Fruit fly (Drosophila melanogaster) whole organism, adult: ENCODE results near the gene Aplip1.
A peak's percentile ranks its signal among the peaks of the same experiment; 100 is the strongest.
"Not testable (repeated sequence)": the region's sequence is repeated elsewhere in the genome, so short reads cannot be mapped to it uniquely, and the experiment has no call there.

ENCODE experiments used
- CG11617 ChIP-seq: fragments of 200-800 bp; sonication (Bioruptor generic); optimal IDR thresholded peaks from 2 replicates; lab custom pipeline; 2017; ENCODE audit warnings: mild to moderate bottlenecking, missing biosample characterization, missing genetic modification reagents, missing genetic modification characterization
- CG14711 ChIP-seq: fragments of 200-800 bp; sonication (Bioruptor generic); optimal IDR thresholded peaks from 2 replicates; lab custom pipeline; 2018; ENCODE audit warnings: missing biosample characterization, mild to moderate bottlenecking, missing genetic modification characterization, moderate library complexity
- CG1620 ChIP-seq: fragments of 200-800 bp; sonication (Bioruptor generic); optimal IDR thresholded peaks from 2 replicates; lab custom pipeline; 2016; ENCODE audit warnings: missing biosample characterization, missing genetic modification characterization
- CG5204 ChIP-seq: fragments of 200-800 bp; sonication (Bioruptor generic); optimal IDR thresholded peaks from 2 replicates; lab custom pipeline; 2016; ENCODE audit warnings: missing biosample characterization, missing genetic modification characterization
- CG7045 ChIP-seq: fragments of 200-800 bp; sonication (Bioruptor generic); optimal IDR thresholded peaks from 2 replicates; lab custom pipeline; 2017; ENCODE audit warnings: missing biosample characterization, mild to moderate bottlenecking, missing genetic modification characterization
- CG7101 ChIP-seq: fragments of 200-800 bp; sonication (Bioruptor generic); optimal IDR thresholded peaks from 2 replicates; lab custom pipeline; 2018; ENCODE audit warnings: missing biosample characterization, mild to moderate bottlenecking, missing genetic modification characterization, moderate library complexity
- Hr96 ChIP-seq: fragments of 200-800 bp; sonication (Bioruptor generic); optimal IDR thresholded peaks from 2 replicates; lab custom pipeline; 2016; ENCODE audit warnings: missing biosample characterization, missing genetic modification characterization
- Mnt ChIP-seq: fragments of 200-800 bp; sonication (Bioruptor generic); optimal IDR thresholded peaks from 2 replicates; lab custom pipeline; 2016; ENCODE audit warnings: missing biosample characterization, mild to moderate bottlenecking, missing genetic modification characterization
- bab1 ChIP-seq: fragments of 200-800 bp; sonication (Bioruptor generic); optimal IDR thresholded peaks from 3 replicates; lab custom pipeline; 2019; ENCODE audit warnings: missing biosample characterization, mild to moderate bottlenecking, missing genetic modification characterization, moderate library complexity
- cnc ChIP-seq, 2 experiments: fragments of >200 bp; optimal IDR thresholded peaks; 2 replicates each; lab custom pipeline; 2017
- toe ChIP-seq: fragments of 200-800 bp; sonication (Bioruptor generic); optimal IDR thresholded peaks from 2 replicates; lab custom pipeline; 2016; ENCODE audit warnings: missing biosample characterization, missing genetic modification characterization

The Aplip1 gene

DNA sequence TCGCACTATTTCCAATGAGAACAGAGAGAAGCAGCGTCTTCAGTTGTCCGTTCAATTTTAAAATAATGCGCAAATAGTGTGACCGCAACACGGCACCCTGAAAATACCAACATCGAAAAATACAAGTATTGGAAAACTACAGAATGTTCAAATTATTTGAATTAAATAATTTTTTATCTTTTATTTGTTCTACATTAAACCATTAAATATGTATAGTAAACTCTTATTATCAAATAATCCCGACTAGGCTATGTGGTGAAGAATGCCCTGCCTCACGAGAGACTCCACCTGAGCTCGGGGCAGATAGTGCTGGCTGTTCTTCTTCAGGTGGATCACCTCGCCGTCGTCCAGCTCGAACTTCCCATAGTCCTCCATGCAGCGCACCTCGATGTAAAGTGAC, 50.7 kb downstream of the Aplip1 start, which contains the start of gene CG32318:
CG32318 (minus strand) TSS at position 101 of the 400 bp plus-strand sequence.
- TF ChIP-seq CG11617; CG14711 (tag; lab: Kevin White, UChicago); CG7045 (GFP tag; lab: Kevin White, UChicago): not testable (repeated sequence)

DNA sequence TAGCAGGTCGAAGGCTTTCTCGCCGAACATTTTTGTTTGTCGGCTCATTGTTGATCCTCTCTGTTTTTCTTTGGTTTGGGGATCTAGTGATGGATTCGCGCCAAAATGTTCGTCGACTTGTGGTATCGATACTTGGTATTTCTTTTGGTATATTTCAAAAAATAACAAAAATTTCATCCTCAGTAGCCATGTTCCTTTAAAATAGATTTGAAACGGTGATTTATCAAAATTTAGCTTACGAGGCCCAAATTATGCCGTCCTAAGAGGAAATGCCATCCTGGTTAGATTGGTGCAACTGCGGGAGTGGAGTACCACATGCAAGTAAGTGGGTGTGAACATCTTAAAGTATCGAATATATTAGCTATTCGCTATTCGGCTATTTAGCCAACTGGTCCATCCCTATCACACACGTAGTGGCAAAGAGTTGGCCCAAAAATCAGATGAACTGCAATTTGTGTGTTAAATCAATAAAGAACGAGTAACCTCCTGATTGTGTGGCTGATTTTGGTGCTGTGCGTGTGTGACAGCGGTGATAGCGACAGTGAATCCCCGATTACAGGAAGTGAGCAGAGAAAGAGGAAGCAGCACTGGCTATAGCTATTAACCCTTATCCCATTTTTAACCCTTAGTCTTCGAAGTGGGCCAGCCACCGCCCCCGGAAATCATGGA, 51.6 kb downstream of the Aplip1 start, which contains the start of the genes Psf1 and Sac1:
Psf1 (minus strand) TSS at position 51 of the 669 bp plus-strand sequence.
Sac1 (plus strand) TSS at position 191 of the 669 bp plus-strand sequence.
- TF ChIP-seq CG7045 (GFP tag; lab: Kevin White, UChicago) (peak; percentile 5), CG5204 (GFP tag; lab: Kevin White, UChicago) (peak; percentile 30), cnc (optimal IDR thresholded peaks at IDR 0.05; lab: Kevin White, UChicago) (no peak), bab1 (GFP tag; lab: Kevin White, UChicago) (no peak), CG14711 (tag; lab: Kevin White, UChicago) (peak; percentile 19), CG1620 (peak; percentile 29), Mnt (GFP tag; lab: Kevin White, UChicago) (peak; percentile 20), toe (GFP tag; lab: Kevin White, UChicago) (peak; percentile 49), Hr96 (GFP tag; lab: Kevin White, UChicago) (peak; percentile 55), CG7101 (tag; lab: Kevin White, UChicago) (no peak)
